Worm (Caenorhabditis elegans): Measurements from ENCODE around the gene cks-1.

DNA sequence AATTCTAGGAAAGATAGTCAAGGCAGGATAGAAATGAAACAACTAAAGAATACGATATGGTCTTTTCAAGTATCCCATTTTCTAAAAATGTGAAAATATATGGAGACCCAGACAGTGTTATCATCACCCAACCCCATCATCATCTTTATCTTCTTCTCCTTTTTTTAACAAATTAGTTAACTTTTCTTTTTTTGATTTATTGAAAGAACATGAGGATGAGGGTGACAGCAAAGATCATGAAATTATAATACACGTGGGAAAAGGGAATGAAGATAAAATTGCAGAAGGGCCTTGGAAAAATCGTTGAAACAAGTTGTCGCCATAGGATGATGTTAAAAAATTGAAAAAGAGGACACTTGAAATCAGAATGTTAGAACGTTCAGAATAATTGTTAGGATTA, 49.5 kb upstream of the cks-1 start:
- TF ChIP-seq flt-1 (GFP tag; IDR thresholded peaks at IDR 0.05) (no peak), tab-1 (GFP tag; IDR thresholded peaks at IDR 0.05) (no peak), T22C8.4 (GFP tag; IDR thresholded peaks at IDR 0.05) (no peak), cog-1 (tag; optimal IDR thresholded peaks at IDR 0.05) (no peak)

Data from whole organism, midembryonic.